Worm (Caenorhabditis elegans): ENCODE results near the gene K09F5.6.
A peak's percentile ranks its signal among the peaks of the same experiment; 100 is the strongest.

Gene K09F5.6

DNA sequence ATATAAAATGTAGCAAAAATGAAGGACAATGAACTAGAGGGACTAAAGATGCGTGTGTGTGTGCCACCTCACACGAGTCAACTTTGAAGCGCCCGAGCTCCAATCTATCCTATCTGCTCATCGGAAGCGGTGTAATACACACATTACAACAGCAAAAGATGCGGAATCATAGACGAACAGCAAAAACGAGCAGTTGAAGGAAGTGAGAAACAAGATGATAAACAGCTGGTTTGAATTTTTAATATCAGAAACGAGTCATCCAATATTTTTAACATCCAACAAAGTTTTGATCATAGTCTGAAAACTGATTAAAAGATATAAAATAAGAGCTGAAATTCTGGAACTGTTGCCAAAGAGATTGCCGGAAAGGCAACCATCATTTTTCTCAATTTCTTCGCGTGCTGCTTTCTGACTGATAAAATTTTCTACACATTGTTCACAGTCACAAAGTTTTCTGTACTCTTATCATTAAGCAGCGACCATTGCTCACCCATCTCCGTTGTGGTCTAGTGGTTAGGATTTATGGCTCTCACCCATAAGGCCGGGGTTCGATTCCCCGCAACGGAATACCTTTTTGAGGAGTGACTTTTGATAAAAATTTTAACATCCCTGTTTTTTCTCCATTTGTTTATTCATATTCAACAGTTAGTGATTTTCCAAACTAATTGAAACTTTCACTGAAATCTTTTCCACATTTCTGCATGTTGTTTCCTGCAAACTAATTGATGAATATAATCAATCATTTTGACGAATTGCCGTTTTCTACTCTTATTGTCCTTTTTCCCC lies 38.3 kb upstream of the K09F5.6 start, which contains the start of gene stn-2 (continued):
- TF ChIP-seq pbrm-1 (GFP tag; IDR thresholded peaks at IDR 0.05) (peak; percentile 69), T07F8.4 (tag; optimal IDR thresholded peaks at IDR 0.05) (no peak), ztf-25 (GFP tag; IDR thresholded peaks at IDR 0.05) (no peak), rec-8 (tag; optimal IDR thresholded peaks at IDR 0.05) (peak; percentile 10 to 43), Y56A3A.18 (GFP tag; IDR thresholded peaks at IDR 0.05) (no peak), F55B11.4 (tag; optimal IDR thresholded peaks at IDR 0.05; ENCODE audit: borderline replicate concordance, insufficient read depth) (no peak), xnd-1 (tag; optimal IDR thresholded peaks at IDR 0.05) (no peak), B0019.2 (GFP tag; conservative IDR thresholded peaks at IDR 0.05) (no peak), die-1 (tag; optimal IDR thresholded peaks at IDR 0.05) (peak; percentile 80), gei-17 (GFP tag; optimal IDR thresholded peaks at IDR 0.05) (no peak), F23B12.7 (tag; optimal IDR thresholded peaks at IDR 0.05; ENCODE audit: insufficient read depth) (peak; percentile 54), K11D2.4 (GFP tag; IDR thresholded peaks at IDR 0.05) (no peak), efl-1 (GFP tag; optimal IDR thresholded peaks at IDR 0.05) (no peak), repo-1 (tag; optimal IDR thresholded peaks at IDR 0.05) (no peak), let-526 (GFP tag; IDR thresholded peaks at IDR 0.05) (no peak), aptf-2 (GFP tag; conservative IDR thresholded peaks at IDR 0.05) (no peak), snpc-1.1 (tag; optimal IDR thresholded peaks at IDR 0.05; ENCODE audit: insufficient read depth) (no peak), nhr-120 (GFP tag; IDR thresholded peaks at IDR 0.05) (no peak), Y53F4B.3 (GFP tag; IDR thresholded peaks at IDR 0.05) (no peak), rpc-1 (optimal IDR thresholded peaks at IDR 0.05) (peak; percentile 85), rpc-1 (tag; optimal IDR thresholded peaks at IDR 0.05) (peak; percentile 91), ztf-26 (tag; optimal IDR thresholded peaks at IDR 0.05) (peak; percentile 8), bed-1 (GFP tag; IDR thresholded peaks at IDR 0.05) (no peak), lsl-1 (GFP tag; optimal IDR thresholded peaks at IDR 0.05) (no peak), ceh-100 (GFP tag; IDR thresholded peaks at IDR 0.05) (no peak), dpl-1 (GFP tag; optimal IDR thresholded peaks at IDR 0.05) (peak; percentile 3), tbp1 (GFP tag; optimal IDR thresholded peaks at IDR 0.05) (peak; percentile 87), ceh-27 (GFP tag; optimal IDR thresholded peaks at IDR 0.05) (no peak), chd-7 (tag; optimal IDR thresholded peaks at IDR 0.05) (no peak), zfh-2 (GFP tag; conservative IDR thresholded peaks at IDR 0.05) (no peak), lir-1 (GFP tag; conservative IDR thresholded peaks at IDR 0.05) (peak; percentile 18; the same call in 1 of the 2 replicates), B0336.3 (GFP tag; IDR thresholded peaks at IDR 0.05) (no peak), hmg-20 (GFP tag; IDR thresholded peaks at IDR 0.05) (no peak), snpc-1.3 (tag; optimal IDR thresholded peaks at IDR 0.05; ENCODE audit: insufficient read depth) (no peak)

DNA sequence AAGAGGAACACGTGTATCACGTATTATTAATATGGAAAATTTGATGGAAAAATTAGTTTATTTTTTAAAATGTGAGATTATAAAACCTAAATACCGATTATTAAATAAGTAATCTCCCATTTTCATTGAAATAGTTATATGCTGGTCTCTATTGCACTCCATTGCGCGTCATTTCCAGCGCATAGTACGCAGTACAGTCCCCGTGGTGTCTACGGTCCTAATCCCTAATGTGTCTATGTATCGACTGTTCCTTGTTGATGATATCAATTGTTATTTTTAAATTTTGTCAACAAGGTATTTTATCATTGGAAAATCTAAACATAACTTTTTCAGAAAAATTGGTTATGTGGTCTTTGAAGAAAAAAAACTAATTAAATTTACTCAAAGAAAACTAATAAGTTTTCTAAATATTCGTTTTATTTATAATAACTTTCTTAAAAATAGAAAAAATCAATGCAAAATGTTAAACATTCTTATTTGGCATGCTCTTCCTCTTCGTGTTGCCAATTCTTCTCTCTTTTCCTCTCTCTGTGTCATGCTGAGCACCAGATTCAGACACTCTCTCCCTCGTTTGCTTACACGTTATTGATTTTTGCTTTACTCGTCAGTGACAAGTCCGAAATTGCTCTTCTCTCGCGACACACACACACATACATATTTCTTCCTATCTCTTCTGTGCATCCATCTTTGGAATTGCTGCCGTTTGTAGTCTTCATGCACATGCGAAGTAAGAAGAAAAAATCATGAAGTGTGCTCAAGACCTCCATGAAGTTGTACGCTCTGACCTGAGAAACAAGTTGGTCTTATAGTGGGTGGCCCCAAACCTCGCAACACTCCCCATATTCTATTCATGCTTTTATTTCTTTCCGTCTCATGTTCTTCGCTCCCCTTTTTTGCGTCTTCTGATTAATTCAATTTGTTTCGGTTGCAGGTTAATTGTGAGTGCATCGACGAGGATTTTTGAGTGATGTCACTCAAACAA lies 36.8 kb upstream of the K09F5.6 start, which contains the start of gene unc-18:
Gene unc-18 (plus strand): TSS at position 932 of the 982 bp plus-strand sequence.
- TF ChIP-seq lin-35 (GFP tag; optimal IDR thresholded peaks at IDR 0.05), result peak in 1 of 3 experiments; percentile 25
- no peak for TF ChIP-seq F23B12.7 (tag; optimal IDR thresholded peaks at IDR 0.05; ENCODE audit: insufficient read depth)

Data from whole organism, young adult.